Worm (Caenorhabditis elegans) whole organism, L4 larva: ENCODE data around the gene sbds-1.
A peak's percentile ranks its signal among the peaks of the same experiment; 100 is the strongest.

Experiments
- R02D3.7 ChIP-seq: fragments of 150-350 bp; sonication (generic microtip); optimal IDR thresholded peaks from 3 replicates; lab custom pipeline; 2014; ENCODE audit warnings: missing biosample characterization, missing genetic modification characterization
- Y75B8A.6 ChIP-seq: fragments of 200-800 bp; sonication (Bioruptor generic); IDR thresholded peaks from 2 replicates; pipeline ENCODE4 v1.3.6; 2022; ENCODE audit warnings: missing genetic modification reagents, missing genetic modification characterization, missing compliant biosample characterization
- ZK546.5 ChIP-seq, 2 experiments: sonication (generic microtip); optimal IDR thresholded peaks; 2 replicates each; lab custom pipeline; 2017; ENCODE audit warnings: missing biosample characterization in 2 of 2, missing genetic modification characterization in 2 of 2
- aha-1 ChIP-seq: fragments of 150-350 bp; peaks from one replicate; lab custom pipeline; 2014; ENCODE audit warnings: missing biosample characterization, missing genetic modification characterization
- aly-2 ChIP-seq: sonication (generic microtip); optimal IDR thresholded peaks from 2 replicates; lab custom pipeline; 2018; ENCODE audit warnings: missing biosample characterization, missing genetic modification characterization
- arid-1 ChIP-seq: fragments of 200-800 bp; sonication (Bioruptor generic); conservative IDR thresholded peaks from 2 replicates; pipeline ENCODE4 v1.3.6; 2022; ENCODE audit warnings: missing genetic modification reagents, missing genetic modification characterization, missing compliant biosample characterization
- attf-4 ChIP-seq: sonication (generic microtip); optimal IDR thresholded peaks from 3 replicates; lab custom pipeline; 2017; ENCODE audit warnings: missing biosample characterization, missing genetic modification characterization
- ceh-20 ChIP-seq: fragments of 200-800 bp; sonication (Bioruptor generic); IDR thresholded peaks from 2 replicates; pipeline ENCODE4 v1.3.6; 2022; ENCODE audit warnings: missing genetic modification reagents, missing genetic modification characterization, missing compliant biosample characterization
- ceh-32 ChIP-seq: sonication (generic microtip); optimal IDR thresholded peaks from 2 replicates; lab custom pipeline; 2016; ENCODE audit warnings: mild to moderate bottlenecking, missing genetic modification characterization, missing compliant biosample characterization; ENCODE audit not compliant: poor library complexity
- ceh-44 ChIP-seq: fragments of 200-800 bp; sonication (Bioruptor generic); IDR thresholded peaks from 2 replicates; pipeline ENCODE4 v1.3.6; 2022; ENCODE audit warnings: missing genetic modification reagents, missing genetic modification characterization, missing compliant biosample characterization
- ceh-62 ChIP-seq: sonication (generic microtip); optimal IDR thresholded peaks from 2 replicates; lab custom pipeline; 2017; ENCODE audit warnings: missing biosample characterization, missing genetic modification characterization
- ces-1 ChIP-seq: fragments of 150-350 bp; sonication (generic microtip); optimal IDR thresholded peaks from 4 replicates; lab custom pipeline; 2014; ENCODE audit warnings: missing biosample characterization, missing genetic modification reagents, missing genetic modification characterization
- cey-2 ChIP-seq: sonication (generic microtip); optimal IDR thresholded peaks from 3 replicates; lab custom pipeline; 2017; ENCODE audit warnings: missing genetic modification characterization, mild to moderate bottlenecking, missing compliant biosample characterization, antibody characterized with exemption, borderline replicate concordance; ENCODE audit not compliant: insufficient read depth
- ctbp-1 ChIP-seq: fragments of 200-800 bp; sonication (Bioruptor generic); IDR thresholded peaks from 2 replicates; pipeline ENCODE4 v1.3.6; 2022; ENCODE audit warnings: missing genetic modification reagents, missing genetic modification characterization, missing compliant biosample characterization
- dmd-6 ChIP-seq: fragments of 200-800 bp; sonication (Bioruptor generic); IDR thresholded peaks from 2 replicates; pipeline ENCODE4 v1.3.6; 2022; ENCODE audit warnings: missing genetic modification reagents, missing genetic modification characterization, missing compliant biosample characterization
- dpl-1 ChIP-seq: fragments of 150-350 bp; optimal IDR thresholded peaks from 2 replicates; lab custom pipeline; 2014; ENCODE audit warnings: missing biosample characterization, missing genetic modification reagents, missing genetic modification characterization
- dve-1 ChIP-seq: sonication (generic microtip); optimal IDR thresholded peaks from 2 replicates; lab custom pipeline; 2017; ENCODE audit warnings: antibody characterized with exemption, mild to moderate bottlenecking, missing genetic modification characterization, missing compliant biosample characterization; ENCODE audit not compliant: insufficient read depth
- gei-8 ChIP-seq: fragments of 200-800 bp; sonication (Bioruptor generic); optimal IDR thresholded peaks from 2 replicates; lab custom pipeline; 2018; ENCODE audit warnings: mild to moderate bottlenecking, missing genetic modification characterization, missing compliant biosample characterization
- hif-1 ChIP-seq, 2 experiments: sonication (generic microtip); optimal IDR thresholded peaks; 2 replicates each; lab custom pipeline; 2016 to 2017; ENCODE audit warnings: missing compliant biosample characterization in 2 of 2, missing genetic modification characterization in 2 of 2, missing genetic modification reagents in 2 of 2, missing genotype in 2 of 2, mild to moderate bottlenecking in 1 of 2
- hlh-11 ChIP-seq: fragments of 200-800 bp; sonication (Bioruptor generic); optimal IDR thresholded peaks from 2 replicates; lab custom pipeline; 2018; ENCODE audit warnings: mild to moderate bottlenecking, missing genetic modification characterization, missing compliant biosample characterization
- hlh-30 ChIP-seq: sonication (generic microtip); optimal IDR thresholded peaks from 2 replicates; lab custom pipeline; 2017; ENCODE audit warnings: antibody characterized with exemption, mild to moderate bottlenecking, missing genetic modification characterization, missing compliant biosample characterization; ENCODE audit not compliant: insufficient read depth
- hmg-1.1 ChIP-seq: fragments of 200-800 bp; sonication (Bioruptor generic); IDR thresholded peaks from 2 replicates; pipeline ENCODE4 v1.3.6; 2022; ENCODE audit warnings: missing genetic modification reagents, missing genetic modification characterization, missing compliant biosample characterization
- lim-7 ChIP-seq: fragments of 200-800 bp; sonication (Bioruptor generic); IDR thresholded peaks from 2 replicates; pipeline ENCODE4 v1.3.6; 2022; ENCODE audit warnings: missing genetic modification characterization, missing compliant biosample characterization
- lin-1 ChIP-seq: fragments of 200-800 bp; sonication (Bioruptor generic); IDR thresholded peaks from 2 replicates; pipeline ENCODE4 v1.3.6; 2022; ENCODE audit warnings: missing genetic modification reagents, missing genetic modification characterization, missing compliant biosample characterization
- lin-29 ChIP-seq: fragments of 200-800 bp; sonication (Bioruptor generic); IDR thresholded peaks from 2 replicates; pipeline ENCODE4 v1.3.6; 2022; ENCODE audit warnings: missing genetic modification reagents, missing genetic modification characterization, missing compliant biosample characterization
- lin-39 ChIP-seq: fragments of 150-350 bp; optimal IDR thresholded peaks from 2 replicates; lab custom pipeline; 2014; ENCODE audit warnings: missing biosample characterization, missing genetic modification reagents, missing genetic modification characterization
- lir-3 ChIP-seq: sonication (generic microtip); optimal IDR thresholded peaks from 2 replicates; lab custom pipeline; 2016; ENCODE audit warnings: mild to moderate bottlenecking, missing genetic modification characterization, missing compliant biosample characterization
- madf-5 ChIP-seq, 2 experiments: fragments of 200-800 bp; sonication (Bioruptor generic); IDR thresholded peaks; 2 replicates each; pipeline ENCODE4 v1.3.6; 2022; ENCODE audit warnings: missing compliant biosample characterization in 2 of 2, missing genetic modification characterization in 2 of 2
- mep-1 ChIP-seq: fragments of 150-350 bp; sonication (generic microtip); optimal IDR thresholded peaks from 3 replicates; lab custom pipeline; 2014; ENCODE audit warnings: missing biosample characterization, missing genetic modification characterization
- mes-2 ChIP-seq: sonication (generic microtip); optimal IDR thresholded peaks from 2 replicates; lab custom pipeline; 2016; ENCODE audit warnings: missing genotype, mild to moderate bottlenecking, missing genetic modification characterization, missing compliant biosample characterization; ENCODE audit not compliant: poor library complexity, severe bottlenecking
- mxl-2 ChIP-seq: fragments of 200-800 bp; sonication (Bioruptor generic); conservative IDR thresholded peaks from 2 replicates; pipeline ENCODE4 v1.3.6; 2022; ENCODE audit warnings: missing genetic modification reagents, missing genetic modification characterization, missing compliant biosample characterization
- mxl-3 ChIP-seq: fragments of 200-800 bp; sonication (Bioruptor generic); optimal IDR thresholded peaks from 2 replicates; lab custom pipeline; 2018; ENCODE audit warnings: mild to moderate bottlenecking, missing genetic modification characterization, missing compliant biosample characterization
- nhr-11 ChIP-seq: fragments of 150-350 bp; optimal IDR thresholded peaks from 2 replicates; lab custom pipeline; 2014; ENCODE audit warnings: missing biosample characterization, missing genetic modification characterization
- nhr-28 ChIP-seq: fragments of 150-350 bp; optimal IDR thresholded peaks from 2 replicates; lab custom pipeline; 2014; ENCODE audit warnings: missing biosample characterization, missing genetic modification characterization
- nhr-41 ChIP-seq: fragments of 200-800 bp; sonication (Bioruptor generic); IDR thresholded peaks from 2 replicates; pipeline ENCODE4 v1.3.6; 2022; ENCODE audit warnings: missing genetic modification reagents, missing genetic modification characterization, missing compliant biosample characterization
- nhr-42 ChIP-seq: fragments of 200-800 bp; sonication (Bioruptor generic); IDR thresholded peaks from 2 replicates; pipeline ENCODE4 v1.3.6; 2022; ENCODE audit warnings: missing genetic modification characterization, missing compliant biosample characterization
- nhr-48 ChIP-seq: sonication (generic microtip); optimal IDR thresholded peaks from 2 replicates; lab custom pipeline; 2016; ENCODE audit warnings: mild to moderate bottlenecking, missing genetic modification characterization, missing compliant biosample characterization
- nhr-77 ChIP-seq: fragments of 150-350 bp; optimal IDR thresholded peaks from 2 replicates; lab custom pipeline; 2014; ENCODE audit warnings: missing biosample characterization, missing genetic modification characterization
- pha-4 ChIP-seq, 2 experiments: fragments of 150-350 bp in 1 of 2; fragments of 200-800 bp in 1 of 2; sonication (Bioruptor generic) in 1 of 2; IDR thresholded peaks in 1 of 2; optimal IDR thresholded peaks in 1 of 2; 2 replicates each; pipeline versions ENCODE4 v1.3.6 to Lab custom; 2014 to 2022; ENCODE audit warnings: missing genetic modification characterization in 2 of 2, missing genetic modification reagents in 2 of 2, missing biosample characterization in 1 of 2, missing compliant biosample characterization in 1 of 2
- sdz-12 ChIP-seq: fragments of 200-800 bp; sonication (Bioruptor generic); optimal IDR thresholded peaks from 2 replicates; lab custom pipeline; 2018; ENCODE audit warnings: mild to moderate bottlenecking, missing genetic modification characterization, missing compliant biosample characterization
- set-16 ChIP-seq: fragments of 200-800 bp; sonication (Bioruptor generic); IDR thresholded peaks from 2 replicates; pipeline ENCODE4 v1.3.6; 2022; ENCODE audit warnings: missing genetic modification reagents, missing genetic modification characterization, missing compliant biosample characterization
- skn-1 ChIP-seq: fragments of 150-350 bp; optimal IDR thresholded peaks from 2 replicates; lab custom pipeline; 2014; ENCODE audit warnings: missing biosample characterization, missing genetic modification characterization
- spr-3 ChIP-seq: fragments of 200-800 bp; sonication (Bioruptor generic); optimal IDR thresholded peaks from 2 replicates; lab custom pipeline; 2018; ENCODE audit warnings: mild to moderate bottlenecking, missing genetic modification characterization, missing compliant biosample characterization
- tag-97 ChIP-seq: fragments of 200-800 bp; sonication (Bioruptor generic); IDR thresholded peaks from 2 replicates; pipeline ENCODE4 v1.3.6; 2022; ENCODE audit warnings: missing genetic modification characterization, missing compliant biosample characterization
- unc-130 ChIP-seq: sonication (generic microtip); optimal IDR thresholded peaks from 2 replicates; lab custom pipeline; 2016; ENCODE audit warnings: missing genetic modification reagents, missing genetic modification characterization, missing compliant biosample characterization
- unc-39 ChIP-seq: sonication (generic microtip); optimal IDR thresholded peaks from 2 replicates; lab custom pipeline; 2017; ENCODE audit warnings: missing biosample characterization, missing genetic modification characterization
- zag-1 ChIP-seq: fragments of 150-350 bp; optimal IDR thresholded peaks from 2 replicates; lab custom pipeline; 2014; ENCODE audit warnings: missing biosample characterization, missing genetic modification characterization
- zfp-2 ChIP-seq: sonication (generic microtip); optimal IDR thresholded peaks from 2 replicates; lab custom pipeline; 2016; ENCODE audit warnings: mild to moderate bottlenecking, missing genetic modification characterization, missing compliant biosample characterization
- zfp-3 ChIP-seq: fragments of 200-800 bp; sonication (Bioruptor generic); conservative IDR thresholded peaks from 2 replicates; pipeline ENCODE4 v1.3.6; 2022; ENCODE audit warnings: missing genetic modification reagents, missing genetic modification characterization, missing compliant biosample characterization
- zip-11 ChIP-seq: fragments of 200-800 bp; sonication (Bioruptor generic); IDR thresholded peaks from 2 replicates; pipeline ENCODE4 v1.3.6; 2022; ENCODE audit warnings: missing genetic modification characterization, missing compliant biosample characterization
- zip-2 ChIP-seq: fragments of 150-350 bp; optimal IDR thresholded peaks from 2 replicates; lab custom pipeline; 2014; ENCODE audit warnings: missing biosample characterization, missing genetic modification characterization

Gene sbds-1

ce11 chrIII:598168-598567, 40.1 kb downstream of the sbds-1 start (continued):
- TF ChIP-seq unc-130 (GFP tag; lab: Kevin White, UChicago), result no peak
- no peak for TF ChIP-seq nhr-42
- TF ChIP-seq skn-1 (tag; lab: Kevin White, UChicago), result no peak
- no peak for TF ChIP-seq cey-2 (tag; lab: Kevin White, UChicago)
- TF ChIP-seq ces-1 (GFP tag; lab: Kevin White, UChicago), result no peak
- no peak for TF ChIP-seq lir-3 (tag; lab: Kevin White, UChicago)
- no peak for TF ChIP-seq ceh-62
- no peak for TF ChIP-seq nhr-11 (tag; lab: Kevin White, UChicago)
- TF ChIP-seq nhr-48 (tag; lab: Kevin White, UChicago), result no peak
- no peak for TF ChIP-seq zip-11 (GFP tag; lab: Robert Waterston, UW)
- no peak for TF ChIP-seq gei-8 (GFP tag; lab: Kevin White, UChicago)
- TF ChIP-seq pha-4 (GFP tag; IDR thresholded peaks at IDR 0.05; lab: Robert Waterston, UW), result no peak
- TF ChIP-seq pha-4 (tag; optimal IDR thresholded peaks at IDR 0.05; lab: Kevin White, UChicago), result no peak
- TF ChIP-seq arid-1 (GFP tag; lab: Robert Waterston, UW), result 0 out of 2 replicates have a peak, but pooled peaks have one; percentile 15
- no peak for TF ChIP-seq zag-1
- TF ChIP-seq hlh-11 (tag; lab: Kevin White, UChicago), result peak; percentile 63
- TF ChIP-seq hmg-1.1 (GFP tag; lab: Robert Waterston, UW), result peak; percentile 80
- peak; percentile 61 for TF ChIP-seq mep-1 (tag; lab: Kevin White, UChicago)
- TF ChIP-seq lin-1 (GFP tag; lab: Robert Waterston, UW), result no peak
- no peak for TF ChIP-seq spr-3 (GFP tag; lab: Kevin White, UChicago)
- TF ChIP-seq nhr-77, result no peak
- TF ChIP-seq ZK546.5 (tag; optimal IDR thresholded peaks at IDR 0.05; lab: Kevin White, UChicago), result no peak
- no peak for TF ChIP-seq zfp-3 (GFP tag; lab: Robert Waterston, UW)
- TF ChIP-seq aly-2, result no peak
- TF ChIP-seq aha-1, result no peak
- TF ChIP-seq nhr-41 (GFP tag; lab: Robert Waterston, UW), result no peak
- no peak for TF ChIP-seq mxl-2 (GFP tag; lab: Robert Waterston, UW)
- TF ChIP-seq lin-39 (tag; lab: Kevin White, UChicago), result no peak
- peak; percentile 31 for TF ChIP-seq dve-1 (tag; lab: Kevin White, UChicago)
- no peak for TF ChIP-seq tag-97 (GFP tag; lab: Robert Waterston, UW)
- TF ChIP-seq ctbp-1 (GFP tag; lab: Robert Waterston, UW), result 0 out of 2 replicates have a peak, but pooled peaks have one; percentile 8
- TF ChIP-seq set-16 (GFP tag; lab: Robert Waterston, UW), result peak; percentile 53
- no peak for TF ChIP-seq ceh-32 (tag; lab: Kevin White, UChicago)
- TF ChIP-seq R02D3.7, result no peak
- TF ChIP-seq ceh-20, result no peak
- no peak for TF ChIP-seq unc-39 (tag; lab: Kevin White, UChicago)
- TF ChIP-seq zip-2 (tag; lab: Kevin White, UChicago), result no peak
- TF ChIP-seq attf-4 (tag; lab: Kevin White, UChicago), result no peak
- no peak for TF ChIP-seq lim-7 (GFP tag; lab: Robert Waterston, UW)
- TF ChIP-seq zfp-2 (tag; lab: Kevin White, UChicago), result no peak
- no peak for TF ChIP-seq Y75B8A.6 (GFP tag; lab: Robert Waterston, UW)
- TF ChIP-seq ceh-44 (GFP tag; lab: Robert Waterston, UW), result no peak
- peak in 1 of 2 experiments; percentile 13 for TF ChIP-seq hif-1 (tag; optimal IDR thresholded peaks at IDR 0.05; lab: Kevin White, UChicago)
- TF ChIP-seq mxl-3 (GFP tag; lab: Kevin White, UChicago), result peak; percentile 59
- peak; percentile 42 for TF ChIP-seq nhr-28 (tag; lab: Kevin White, UChicago)
- no peak for TF ChIP-seq dpl-1 (GFP tag; lab: Kevin White, UChicago)
- no peak for TF ChIP-seq madf-5 (GFP tag; IDR thresholded peaks at IDR 0.05; lab: Robert Waterston, UW)
- TF ChIP-seq sdz-12 (GFP tag; lab: Kevin White, UChicago), result no peak
- no peak for TF ChIP-seq lin-29 (GFP tag; lab: Robert Waterston, UW)
- 0 out of 2 replicates have a peak, but pooled peaks have one; percentile 17 for TF ChIP-seq dmd-6
- peak; percentile 50 for TF ChIP-seq mes-2 (tag; lab: Kevin White, UChicago)
- TF ChIP-seq hlh-30 (tag; lab: Kevin White, UChicago), result peak; percentile 91
